Worm (Caenorhabditis elegans) whole organism, L4 larva: ENCODE measurements around the gene B0302.2.

ENCODE experiments used
- D1046.2 ChIP-seq: fragments of 200-800 bp; sonication (Bioruptor generic); IDR thresholded peaks from 2 replicates; pipeline ENCODE4 v1.3.6; 2022; ENCODE audit warnings: missing genetic modification characterization, missing compliant biosample characterization
- F10B5.3 ChIP-seq: sonication (generic microtip); optimal IDR thresholded peaks from 2 replicates; lab custom pipeline; 2016; ENCODE audit warnings: mild to moderate bottlenecking, missing genetic modification characterization, missing compliant biosample characterization
- F26F4.8 ChIP-seq: fragments of 200-800 bp; sonication (Bioruptor generic); conservative IDR thresholded peaks from 2 replicates; pipeline ENCODE4 v1.3.6; 2022; ENCODE audit warnings: missing genetic modification characterization, missing compliant biosample characterization
- R02D3.7 ChIP-seq: fragments of 150-350 bp; sonication (generic microtip); optimal IDR thresholded peaks from 3 replicates; lab custom pipeline; 2014; ENCODE audit warnings: missing biosample characterization, missing genetic modification characterization
- aha-1 ChIP-seq: fragments of 150-350 bp; peaks from one replicate; lab custom pipeline; 2014; ENCODE audit warnings: missing biosample characterization, missing genetic modification characterization
- aly-2 ChIP-seq: sonication (generic microtip); optimal IDR thresholded peaks from 2 replicates; lab custom pipeline; 2018; ENCODE audit warnings: missing biosample characterization, missing genetic modification characterization
- attf-4 ChIP-seq: sonication (generic microtip); optimal IDR thresholded peaks from 3 replicates; lab custom pipeline; 2017; ENCODE audit warnings: missing biosample characterization, missing genetic modification characterization
- ces-1 ChIP-seq: fragments of 150-350 bp; sonication (generic microtip); optimal IDR thresholded peaks from 4 replicates; lab custom pipeline; 2014; ENCODE audit warnings: missing biosample characterization, missing genetic modification reagents, missing genetic modification characterization
- daf-19 ChIP-seq: fragments of 200-800 bp; sonication (Bioruptor generic); conservative IDR thresholded peaks from 2 replicates; pipeline ENCODE4 v1.3.6; 2022; ENCODE audit warnings: missing genetic modification characterization, missing compliant biosample characterization
- dmd-6 ChIP-seq: fragments of 200-800 bp; sonication (Bioruptor generic); IDR thresholded peaks from 2 replicates; pipeline ENCODE4 v1.3.6; 2022; ENCODE audit warnings: missing genetic modification reagents, missing genetic modification characterization, missing compliant biosample characterization
- duxl-1 ChIP-seq: sonication (generic microtip); optimal IDR thresholded peaks from 2 replicates; lab custom pipeline; 2016; ENCODE audit warnings: mild to moderate bottlenecking, missing genetic modification characterization, moderate library complexity, missing compliant biosample characterization; ENCODE audit not compliant: poor library complexity
- fkh-10 ChIP-seq: fragments of 150-350 bp; optimal IDR thresholded peaks from 2 replicates; lab custom pipeline; 2014; ENCODE audit warnings: missing biosample characterization, missing genetic modification reagents, missing genetic modification characterization
- hlh-11 ChIP-seq: fragments of 200-800 bp; sonication (Bioruptor generic); optimal IDR thresholded peaks from 2 replicates; lab custom pipeline; 2018; ENCODE audit warnings: mild to moderate bottlenecking, missing genetic modification characterization, missing compliant biosample characterization
- lim-7 ChIP-seq: fragments of 200-800 bp; sonication (Bioruptor generic); IDR thresholded peaks from 2 replicates; pipeline ENCODE4 v1.3.6; 2022; ENCODE audit warnings: missing genetic modification characterization, missing compliant biosample characterization
- lin-1 ChIP-seq: fragments of 200-800 bp; sonication (Bioruptor generic); IDR thresholded peaks from 2 replicates; pipeline ENCODE4 v1.3.6; 2022; ENCODE audit warnings: missing genetic modification reagents, missing genetic modification characterization, missing compliant biosample characterization
- lin-29 ChIP-seq: fragments of 200-800 bp; sonication (Bioruptor generic); IDR thresholded peaks from 2 replicates; pipeline ENCODE4 v1.3.6; 2022; ENCODE audit warnings: missing genetic modification reagents, missing genetic modification characterization, missing compliant biosample characterization
- mdt-29 ChIP-seq: fragments of 200-800 bp; sonication (Bioruptor generic); IDR thresholded peaks from 2 replicates; pipeline ENCODE4 v1.3.6; 2022; ENCODE audit warnings: missing genetic modification reagents, missing genetic modification characterization, missing compliant biosample characterization
- mep-1 ChIP-seq: fragments of 150-350 bp; sonication (generic microtip); optimal IDR thresholded peaks from 3 replicates; lab custom pipeline; 2014; ENCODE audit warnings: missing biosample characterization, missing genetic modification characterization
- mxl-2 ChIP-seq: fragments of 200-800 bp; sonication (Bioruptor generic); conservative IDR thresholded peaks from 2 replicates; pipeline ENCODE4 v1.3.6; 2022; ENCODE audit warnings: missing genetic modification reagents, missing genetic modification characterization, missing compliant biosample characterization
- nhr-10 ChIP-seq: fragments of 150-350 bp; optimal IDR thresholded peaks from 2 replicates; lab custom pipeline; 2014; ENCODE audit warnings: missing biosample characterization, missing genetic modification characterization
- nhr-102 ChIP-seq: sonication (generic microtip); optimal IDR thresholded peaks from 2 replicates; lab custom pipeline; 2016; ENCODE audit warnings: mild to moderate bottlenecking, missing genetic modification characterization, moderate library complexity, missing compliant biosample characterization
- nhr-237 ChIP-seq: sonication (generic microtip); optimal IDR thresholded peaks from 2 replicates; lab custom pipeline; 2017; ENCODE audit warnings: missing biosample characterization, missing genetic modification characterization
- nhr-41 ChIP-seq: fragments of 200-800 bp; sonication (Bioruptor generic); IDR thresholded peaks from 2 replicates; pipeline ENCODE4 v1.3.6; 2022; ENCODE audit warnings: missing genetic modification reagents, missing genetic modification characterization, missing compliant biosample characterization
- nhr-76 ChIP-seq: fragments of 150-350 bp; optimal IDR thresholded peaks from 2 replicates; lab custom pipeline; 2014; ENCODE audit warnings: missing biosample characterization, missing genetic modification characterization
- pha-4 ChIP-seq, 2 experiments: fragments of 150-350 bp in 1 of 2; fragments of 200-800 bp in 1 of 2; sonication (Bioruptor generic) in 1 of 2; IDR thresholded peaks in 1 of 2; optimal IDR thresholded peaks in 1 of 2; 2 replicates each; pipeline versions ENCODE4 v1.3.6 to Lab custom; 2014 to 2022; ENCODE audit warnings: missing genetic modification characterization in 2 of 2, missing genetic modification reagents in 2 of 2, missing biosample characterization in 1 of 2, missing compliant biosample characterization in 1 of 2
- pqm-1 ChIP-seq: sonication (generic microtip); optimal IDR thresholded peaks from 2 replicates; lab custom pipeline; 2017; ENCODE audit warnings: missing biosample characterization, missing genetic modification characterization
- tag-97 ChIP-seq: fragments of 200-800 bp; sonication (Bioruptor generic); IDR thresholded peaks from 2 replicates; pipeline ENCODE4 v1.3.6; 2022; ENCODE audit warnings: missing genetic modification characterization, missing compliant biosample characterization
- tra-1 ChIP-seq: fragments of 200-800 bp; sonication (Bioruptor generic); IDR thresholded peaks from 2 replicates; pipeline ENCODE4 v1.3.6; 2022; ENCODE audit warnings: missing genetic modification reagents, missing genetic modification characterization, missing compliant biosample characterization
- unc-62 ChIP-seq, 3 experiments: fragments of 150-350 bp in 1 of 3; sonication (generic microtip); optimal IDR thresholded peaks in 2 of 3; peaks in 1 of 3; 1 replicate in 1 of 3; 2 replicates in 2 of 3; lab custom pipeline; 2014 to 2017; ENCODE audit warnings: missing biosample characterization in 3 of 3, missing genetic modification characterization in 3 of 3, missing genetic modification reagents in 3 of 3, missing genotype in 1 of 3
- vab-7 ChIP-seq: fragments of 200-800 bp; sonication (Bioruptor generic); IDR thresholded peaks from 2 replicates; pipeline ENCODE4 v1.3.6; 2022; ENCODE audit warnings: missing genetic modification reagents, missing genetic modification characterization, missing compliant biosample characterization
- zfp-2 ChIP-seq: sonication (generic microtip); optimal IDR thresholded peaks from 2 replicates; lab custom pipeline; 2016; ENCODE audit warnings: mild to moderate bottlenecking, missing genetic modification characterization, missing compliant biosample characterization
- zip-2 ChIP-seq: fragments of 150-350 bp; optimal IDR thresholded peaks from 2 replicates; lab custom pipeline; 2014; ENCODE audit warnings: missing biosample characterization, missing genetic modification characterization

The B0302.2 gene

DNA sequence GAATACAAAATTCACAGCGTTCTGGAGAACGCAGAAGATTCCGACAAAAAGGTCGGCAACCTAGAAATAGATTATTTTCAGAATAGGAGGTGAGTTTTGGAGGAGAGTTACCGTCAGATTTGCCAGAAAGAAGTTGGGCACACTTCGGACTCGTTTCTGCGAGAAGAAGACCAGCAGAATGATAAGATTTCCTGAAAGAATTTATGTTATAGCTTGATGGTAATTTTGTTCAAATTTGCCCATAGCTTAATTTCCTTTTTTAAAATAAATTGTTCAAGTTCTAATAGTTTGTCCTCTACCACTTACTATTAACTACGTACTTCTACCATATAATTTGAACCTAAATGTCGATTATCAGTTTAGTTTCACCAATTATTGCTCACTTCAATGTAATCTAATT, 21.2 kb upstream of the B0302.2 start:
- peak; percentile 54 for TF ChIP-seq aha-1 (tag; lab: Kevin White, UChicago)
- TF ChIP-seq unc-62 (GFP tag; optimal IDR thresholded peaks at IDR 0.05 in 1 of 2; lab: Kevin White, UChicago) = peak in 1 of 2 experiments; percentile 85
- no peak for TF ChIP-seq unc-62 (tag; optimal IDR thresholded peaks at IDR 0.05; lab: Kevin White, UChicago)
- no peak for TF ChIP-seq ces-1 (GFP tag; lab: Kevin White, UChicago)

DNA sequence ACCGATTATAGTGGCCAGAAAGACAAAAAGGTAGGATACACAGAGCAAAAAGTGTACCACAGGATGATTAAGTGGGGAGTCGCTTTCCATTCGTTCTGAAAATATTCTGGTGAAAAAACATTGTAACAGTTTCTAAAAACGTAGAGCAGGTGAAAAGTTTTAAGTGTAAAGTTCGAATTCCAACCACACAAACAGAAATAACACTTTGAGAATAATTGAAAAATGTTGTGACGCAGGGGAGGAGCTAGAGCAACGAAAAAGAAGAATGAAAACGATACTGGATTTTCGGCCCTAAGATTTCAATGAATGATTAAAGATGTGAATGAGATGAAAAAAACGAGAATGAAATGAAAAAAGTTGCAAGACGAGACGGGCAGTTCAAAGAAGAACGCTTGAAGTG, 20.5 kb upstream of the B0302.2 start, which contains the start of gene npr-21:
Gene npr-21, minus strand, starts transcription at position 101 of the 400 bp plus-strand sequence.
- TF ChIP-seq nhr-10 (no peak), attf-4 (tag; lab: Kevin White, UChicago) (no peak), zfp-2 (tag; lab: Kevin White, UChicago) (no peak), pha-4 (GFP tag; IDR thresholded peaks at IDR 0.05; lab: Robert Waterston, UW) (no peak), pha-4 (tag; optimal IDR thresholded peaks at IDR 0.05; lab: Kevin White, UChicago) (no peak), lin-29 (GFP tag; lab: Robert Waterston, UW) (no peak), F10B5.3 (tag; lab: Kevin White, UChicago) (no peak)

DNA sequence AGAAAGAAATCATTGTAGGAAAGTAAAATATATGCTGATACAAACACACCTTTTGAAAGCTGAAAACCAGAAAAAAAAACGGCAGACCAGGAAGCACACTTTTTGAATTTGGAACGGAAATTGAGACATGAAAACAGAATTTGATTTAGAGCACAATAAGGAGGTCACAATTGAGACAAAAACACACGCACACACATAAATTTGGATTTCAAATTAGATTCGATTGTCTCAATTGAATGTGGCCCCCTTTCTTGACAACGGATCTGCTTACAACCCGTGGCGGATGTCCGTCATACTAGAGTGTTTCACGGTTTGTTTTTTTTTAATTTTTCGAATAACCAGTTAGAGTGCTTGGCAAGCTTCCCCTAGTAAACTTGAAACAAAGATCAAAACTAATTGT, 10.3 kb upstream of the B0302.2 start:
- TF ChIP-seq dmd-6 (GFP tag; lab: Robert Waterston, UW) (no peak), unc-62 (GFP tag; optimal IDR thresholded peaks at IDR 0.05 in 1 of 2; lab: Kevin White, UChicago) (peak in 1 of 2 experiments; percentile 97), unc-62 (tag; optimal IDR thresholded peaks at IDR 0.05; lab: Kevin White, UChicago) (no peak)

DNA sequence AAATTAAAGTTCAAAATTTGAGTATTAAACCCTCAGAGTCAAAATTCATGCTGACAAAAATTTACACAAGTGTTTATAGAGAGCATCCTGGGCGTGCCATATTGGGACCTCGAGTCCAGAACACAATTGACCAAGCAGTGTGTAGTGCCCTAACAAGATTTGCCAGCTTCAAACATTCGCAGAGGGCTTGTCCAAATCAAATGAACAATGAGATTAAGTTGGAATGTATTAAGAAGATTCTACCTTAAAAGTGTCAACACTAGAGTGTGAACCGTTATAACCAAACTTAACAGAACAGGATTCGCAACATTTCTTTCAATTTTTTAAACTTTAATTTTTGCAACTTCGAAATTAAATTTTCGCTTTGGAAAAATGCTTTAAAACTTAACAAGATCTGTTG, 7.9 kb upstream of the B0302.2 start:
- TF ChIP-seq D1046.2 = no peak
- no peak for TF ChIP-seq nhr-76
- TF ChIP-seq mxl-2 (GFP tag; lab: Robert Waterston, UW) = no peak
- no peak for TF ChIP-seq mdt-29
- TF ChIP-seq R02D3.7 = no peak
- no peak for TF ChIP-seq nhr-237 (tag; lab: Kevin White, UChicago)
- TF ChIP-seq nhr-41 (GFP tag; lab: Robert Waterston, UW) = no peak
- TF ChIP-seq zip-2 (tag; lab: Kevin White, UChicago) = no peak
- no peak for TF ChIP-seq ces-1 (GFP tag; lab: Kevin White, UChicago)
- TF ChIP-seq tag-97 (GFP tag; lab: Robert Waterston, UW) = no peak
- no peak for TF ChIP-seq F26F4.8 (GFP tag; lab: Robert Waterston, UW)
- no peak for TF ChIP-seq aly-2
- no peak for TF ChIP-seq hlh-11
- no peak for TF ChIP-seq tra-1 (GFP tag; lab: Robert Waterston, UW)

DNA sequence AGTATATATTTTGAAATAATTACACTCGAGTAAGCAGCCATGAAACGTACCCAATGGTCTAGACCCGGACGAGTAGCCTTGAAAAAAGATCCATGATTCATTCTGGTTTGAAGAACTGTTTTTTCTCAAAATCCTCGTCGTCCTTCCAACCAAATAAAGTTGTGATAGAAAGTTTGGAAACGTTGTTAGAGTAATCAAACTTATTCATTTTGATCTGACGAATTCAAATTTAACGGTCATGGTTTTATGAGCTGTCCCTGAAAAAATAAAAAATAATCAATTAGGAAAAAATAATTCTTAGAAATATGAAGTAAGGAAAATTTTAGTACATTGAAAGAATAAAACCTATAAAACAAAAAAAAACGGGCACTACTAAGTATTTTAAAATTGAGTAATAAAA, 1.7 kb upstream of the B0302.2 start, which contains the start of gene B0302.4:
Gene B0302.4, minus strand, starts transcription at position 101 of the 400 bp plus-strand sequence.
- TF ChIP-seq ces-1 (GFP tag; lab: Kevin White, UChicago) (no peak), pqm-1 (no peak), zip-2 (tag; lab: Kevin White, UChicago) (no peak), fkh-10 (GFP tag; lab: Kevin White, UChicago) (no peak), mep-1 (tag; lab: Kevin White, UChicago) (no peak), duxl-1 (no peak), lim-7 (GFP tag; lab: Robert Waterston, UW) (no peak), nhr-102 (no peak), lin-1 (GFP tag; lab: Robert Waterston, UW) (no peak), vab-7 (no peak)

DNA sequence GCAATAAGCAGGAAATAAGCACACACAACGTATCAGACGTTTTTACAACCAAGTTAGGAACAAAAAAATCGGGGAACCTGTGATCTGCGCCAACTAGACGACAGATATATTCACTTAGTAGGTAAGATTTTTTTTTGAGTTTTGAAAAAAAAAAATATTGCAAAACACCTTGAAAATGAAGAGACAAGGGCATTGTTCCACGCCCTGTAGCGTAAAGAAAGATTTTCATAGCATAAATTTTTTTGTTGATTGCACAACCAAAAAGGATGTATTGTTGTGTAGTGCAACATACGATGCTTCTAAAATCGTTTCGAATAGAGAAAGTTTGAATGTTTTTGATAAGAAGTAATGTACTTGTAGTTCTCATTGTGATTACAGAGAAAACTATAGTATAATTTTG, 1.8 kb downstream of the B0302.2 start:
- TF ChIP-seq daf-19 (no peak), aha-1 (tag; lab: Kevin White, UChicago) (peak; percentile 73)
